Worm (Caenorhabditis elegans) whole organism, late embryonic: ENCODE measurements around the gene orc-1.

Source experiments
- elt-2 ChIP-seq: sonication (generic microtip); optimal IDR thresholded peaks from 2 replicates; lab custom pipeline; 2016; ENCODE audit warnings: missing genetic modification reagents, missing genetic modification characterization, missing compliant biosample characterization
- eyg-1 ChIP-seq: sonication (generic microtip); optimal IDR thresholded peaks from 2 replicates; lab custom pipeline; 2016; ENCODE audit warnings: missing genotype, missing genetic modification characterization, missing compliant biosample characterization
- fkh-10 ChIP-seq: fragments of 150-350 bp; optimal IDR thresholded peaks from 2 replicates; lab custom pipeline; 2014; ENCODE audit warnings: missing biosample characterization, missing genetic modification reagents, missing genetic modification characterization
- hlh-30 ChIP-seq: sonication (generic microtip); optimal IDR thresholded peaks from 2 replicates; lab custom pipeline; 2017; ENCODE audit warnings: antibody characterized with exemption, missing genetic modification characterization, missing compliant biosample characterization; ENCODE audit not compliant: insufficient read depth

DNA sequence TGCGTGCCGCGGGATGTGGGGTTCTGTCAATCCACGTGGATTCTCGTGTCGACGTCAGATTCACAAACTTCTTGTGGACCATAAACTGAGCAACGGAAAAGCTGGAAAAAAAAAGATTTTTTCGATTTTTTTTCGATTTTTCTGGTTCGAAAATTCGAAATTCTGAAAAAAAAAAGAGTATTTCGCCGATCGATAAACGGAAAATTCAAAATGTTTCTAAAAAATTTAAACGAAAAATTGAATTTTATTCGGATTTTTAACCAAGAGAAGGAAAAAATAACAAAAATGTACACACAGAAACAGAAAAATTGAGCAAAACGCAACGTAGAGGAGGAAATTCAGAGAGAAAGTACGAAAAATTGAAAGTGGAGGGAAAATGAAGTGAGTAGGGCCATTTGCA, 46.5 kb upstream of the orc-1 start, which contains the start of gene Y39A1A.3:
- TF ChIP-seq elt-2 (no peak), hlh-30 (tag; lab: Kevin White, UChicago) (no peak), eyg-1 (no peak), fkh-10 (GFP tag; lab: Kevin White, UChicago) (no peak)
